Fruit fly (Drosophila melanogaster): Measurements from ENCODE around the gene Karl.
A peak's percentile ranks its signal among the peaks of the same experiment; 100 is the strongest.

The Karl gene

dm6 chrX:11828336-11829007, 41.3 kb downstream of the Karl start (continued):
- TF ChIP-seq dan (GFP tag; IDR thresholded peaks at IDR 0.05) = no peak
- TF ChIP-seq pita (GFP tag; optimal IDR thresholded peaks at IDR 0.05) = no peak
- TF ChIP-seq tna (GFP tag; IDR thresholded peaks at IDR 0.05; ENCODE audit: partially characterized antibody) = peak; percentile 59; the same call in 1 of the 2 replicates
- peak; percentile 61; the same call in 1 of the 3 replicates for TF ChIP-seq CG6791 (GFP tag; IDR thresholded peaks at IDR 0.05; ENCODE audit: partially characterized antibody)
- TF ChIP-seq bbx (GFP tag; IDR thresholded peaks at IDR 0.05; ENCODE audit: partially characterized antibody) = 0 out of 2 replicates have a peak, but pooled peaks have one; percentile 14
- no peak for TF ChIP-seq HLH54F (GFP tag; optimal IDR thresholded peaks at IDR 0.05)
- no peak for TF ChIP-seq CG14710 (tag; optimal IDR thresholded peaks at IDR 0.05)
- TF ChIP-seq CG7357 (GFP tag; IDR thresholded peaks at IDR 0.05) = no peak

- TF ChIP-seq CG3726 (GFP tag; IDR thresholded peaks at IDR 0.05) = no peak
These were observed 50.7 kb downstream of the Karl start, which contains the start of gene CG15741 for dm6 chrX:11837926-11838325. CG15741 (minus strand) TSS chrX:11838026.

dm6 chrX:11839308-11839707, 52.1 kb downstream of the Karl start, which contains the start of gene Cyp28c1:
Cyp28c1 (plus strand) TSS chrX:11839608.
- no peak for TF ChIP-seq B-H1 (GFP tag; IDR thresholded peaks at IDR 0.05)
- no peak for TF ChIP-seq eve (GFP tag; optimal IDR thresholded peaks at IDR 0.05)
- TF ChIP-seq zfh1 (GFP tag; IDR thresholded peaks at IDR 0.05) = no peak
- no peak for TF ChIP-seq CG14441 (GFP tag; IDR thresholded peaks at IDR 0.05)
- no peak for TF ChIP-seq zen2 (GFP tag; IDR thresholded peaks at IDR 0.05; ENCODE audit: partially characterized antibody)
- TF ChIP-seq cg (GFP tag; optimal IDR thresholded peaks at IDR 0.05) = no peak
- no peak for TF ChIP-seq CG15269 (tag; optimal IDR thresholded peaks at IDR 0.05)
- TF ChIP-seq CG9437 (GFP tag; optimal IDR thresholded peaks at IDR 0.05) = no peak
- no peak for TF ChIP-seq Gug (GFP tag; IDR thresholded peaks at IDR 0.05)
- TF ChIP-seq CG10959 (GFP tag; IDR thresholded peaks at IDR 0.05) = no peak
- TF ChIP-seq gt (GFP tag; IDR thresholded peaks at IDR 0.05) = no peak
- TF ChIP-seq NK7.1 (GFP tag; optimal IDR thresholded peaks at IDR 0.05) = no peak
- no peak for TF ChIP-seq ab (GFP tag; optimal IDR thresholded peaks at IDR 0.05)
- TF ChIP-seq knrl (GFP tag; IDR thresholded peaks at IDR 0.05; ENCODE audit: partially characterized antibody) = no peak
